Fruit fly (Drosophila melanogaster) whole organism, prepupa: ENCODE data around the gene Ccdc39.
A peak's percentile ranks its signal among the peaks of the same experiment; 100 is the strongest.

ENCODE experiments used
- Blimp-1 ChIP-seq: fragments of 200-800 bp; sonication (Bioruptor generic); optimal IDR thresholded peaks from 3 replicates; lab custom pipeline; 2017; ENCODE audit warnings: missing biosample characterization, missing genetic modification characterization, mild to moderate bottlenecking, moderate library complexity, missing genetic modification reagents
- CG10631 ChIP-seq: fragments of 200-800 bp; sonication (Bioruptor generic); optimal IDR thresholded peaks from 2 replicates; lab custom pipeline; 2016; ENCODE audit warnings: missing biosample characterization, missing genetic modification characterization
- CG10669 ChIP-seq: fragments of 200-800 bp; sonication (Bioruptor generic); optimal IDR thresholded peaks from 3 replicates; lab custom pipeline; 2018; ENCODE audit warnings: missing biosample characterization, mild to moderate bottlenecking, missing genetic modification characterization, moderate library complexity
- CG11762 ChIP-seq: fragments of 200-800 bp; sonication (Bioruptor generic); optimal IDR thresholded peaks from 3 replicates; lab custom pipeline; 2016; ENCODE audit warnings: missing biosample characterization, missing genetic modification characterization; ENCODE audit not compliant: insufficient read depth
- CG11902 ChIP-seq: fragments of 200-800 bp; sonication (Bioruptor generic); optimal IDR thresholded peaks from 3 replicates; lab custom pipeline; 2016; ENCODE audit warnings: missing biosample characterization, missing genetic modification characterization
- CG15336 ChIP-seq: fragments of 200-800 bp; sonication (Bioruptor generic); IDR thresholded peaks from 2 replicates; pipeline ENCODE4 v1.3.6; 2022; ENCODE audit warnings: missing biosample characterization, missing genetic modification characterization
- CG1621 ChIP-seq: fragments of 200-800 bp; sonication (Bioruptor generic); optimal IDR thresholded peaks from 3 replicates; lab custom pipeline; 2018; ENCODE audit warnings: missing biosample characterization, mild to moderate bottlenecking, missing genetic modification characterization
- CG3032 ChIP-seq: fragments of 200-800 bp; optimal IDR thresholded peaks from 2 replicates; lab custom pipeline; 2019; ENCODE audit warnings: missing biosample characterization, mild to moderate bottlenecking, missing genetic modification characterization, moderate library complexity
- CG31627 ChIP-seq: fragments of 200-800 bp; sonication (Bioruptor generic); optimal IDR thresholded peaks from 3 replicates; lab custom pipeline; 2016; ENCODE audit warnings: missing biosample characterization, missing genetic modification characterization
- CG6163 ChIP-seq: fragments of 200-800 bp; sonication (Bioruptor generic); IDR thresholded peaks from 3 replicates; pipeline ENCODE4 v1.3.6; 2022; ENCODE audit warnings: missing biosample characterization, missing genetic modification characterization
- CG6276 ChIP-seq: fragments of 200-800 bp; sonication (Bioruptor generic); optimal IDR thresholded peaks from 2 replicates; lab custom pipeline; 2017; ENCODE audit warnings: missing biosample characterization, mild to moderate bottlenecking, missing genetic modification characterization
- CG6808 ChIP-seq: fragments of 200-800 bp; sonication (Bioruptor generic); optimal IDR thresholded peaks from 3 replicates; lab custom pipeline; 2017; ENCODE audit warnings: missing biosample characterization, missing genetic modification characterization, mild to moderate bottlenecking, moderate library complexity, missing genetic modification reagents
- CG6854 ChIP-seq: fragments of 200-800 bp; sonication (Bioruptor generic); optimal IDR thresholded peaks from 2 replicates; lab custom pipeline; 2017; ENCODE audit warnings: missing biosample characterization, mild to moderate bottlenecking, missing genetic modification characterization
- CG8119 ChIP-seq: fragments of 200-800 bp; sonication (Bioruptor generic); IDR thresholded peaks from 3 replicates; pipeline ENCODE4 v1.3.6; 2022; ENCODE audit warnings: missing biosample characterization, missing genetic modification characterization
- CG8319 ChIP-seq: fragments of 200-800 bp; sonication (Bioruptor generic); optimal IDR thresholded peaks from 3 replicates; lab custom pipeline; 2016; ENCODE audit warnings: missing biosample characterization, missing genetic modification characterization
- CG8632 ChIP-seq: fragments of 200-800 bp; sonication (Bioruptor generic); optimal IDR thresholded peaks from 3 replicates; lab custom pipeline; 2016; ENCODE audit warnings: missing biosample characterization, missing genetic modification characterization
- CG9139 ChIP-seq: fragments of 200-800 bp; sonication (Bioruptor generic); optimal IDR thresholded peaks from 3 replicates; lab custom pipeline; 2017; ENCODE audit warnings: missing biosample characterization, mild to moderate bottlenecking, missing genetic modification characterization
- Eip78C ChIP-seq: fragments of 200-800 bp; sonication (Bioruptor generic); peaks from one replicate; lab custom pipeline; 2016; ENCODE audit warnings: missing biosample characterization, missing genetic modification characterization
- Eip93F ChIP-seq: fragments of 200-800 bp; sonication (Bioruptor generic); optimal IDR thresholded peaks from 2 replicates; lab custom pipeline; 2016; ENCODE audit warnings: missing biosample characterization, mild to moderate bottlenecking, missing genetic modification characterization
- Ets96B ChIP-seq: fragments of 200-800 bp; optimal IDR thresholded peaks from 2 replicates; lab custom pipeline; 2019; ENCODE audit warnings: missing biosample characterization, mild to moderate bottlenecking, missing genetic modification characterization, moderate library complexity
- Gug ChIP-seq: fragments of 200-800 bp; sonication (Bioruptor generic); IDR thresholded peaks from 2 replicates; pipeline ENCODE4 v1.3.6; 2022; ENCODE audit warnings: missing biosample characterization, missing genetic modification characterization
- Hr38 ChIP-seq: sonication (Bioruptor generic); optimal IDR thresholded peaks from 2 replicates; lab custom pipeline; 2016; ENCODE audit warnings: missing biosample characterization, missing genetic modification characterization
- Hr39 ChIP-seq: fragments of 200-800 bp; sonication (Bioruptor generic); optimal IDR thresholded peaks from 2 replicates; lab custom pipeline; 2016; ENCODE audit warnings: missing biosample characterization, missing genetic modification characterization
- Lpt ChIP-seq: fragments of 200-800 bp; sonication (Bioruptor generic); optimal IDR thresholded peaks from 3 replicates; lab custom pipeline; 2016; ENCODE audit warnings: missing biosample characterization, missing genetic modification characterization
- Smox ChIP-seq: fragments of 200-800 bp; sonication (Bioruptor generic); optimal IDR thresholded peaks from 3 replicates; lab custom pipeline; 2016; ENCODE audit warnings: missing biosample characterization, missing genetic modification characterization
- Sox102F ChIP-seq: fragments of 200-800 bp; sonication (Bioruptor generic); optimal IDR thresholded peaks from 2 replicates; lab custom pipeline; 2016; ENCODE audit warnings: missing biosample characterization, mild to moderate bottlenecking, missing genetic modification characterization
- Sox14 ChIP-seq: fragments of 200-800 bp; sonication (Bioruptor generic); optimal IDR thresholded peaks from 3 replicates; lab custom pipeline; 2016; ENCODE audit warnings: missing biosample characterization, missing genetic modification characterization
- Sox15 ChIP-seq: fragments of 200-800 bp; sonication (Bioruptor generic); optimal IDR thresholded peaks from 3 replicates; lab custom pipeline; 2016; ENCODE audit warnings: missing biosample characterization, missing genetic modification characterization
- achi ChIP-seq: fragments of 200-800 bp; sonication (Bioruptor generic); optimal IDR thresholded peaks from 3 replicates; lab custom pipeline; 2016; ENCODE audit warnings: missing biosample characterization, missing genetic modification characterization
- dac ChIP-seq: fragments of 200-800 bp; sonication (Bioruptor generic); optimal IDR thresholded peaks from 2 replicates; lab custom pipeline; 2017; ENCODE audit warnings: missing biosample characterization, mild to moderate bottlenecking, missing genetic modification characterization
- esn ChIP-seq: fragments of 200-800 bp; sonication (Bioruptor generic); optimal IDR thresholded peaks from 2 replicates; lab custom pipeline; 2016; ENCODE audit warnings: missing biosample characterization, mild to moderate bottlenecking, missing genetic modification characterization, moderate library complexity
- fd59A ChIP-seq: fragments of 200-800 bp; sonication (Bioruptor generic); optimal IDR thresholded peaks from 2 replicates; lab custom pipeline; 2017; ENCODE audit warnings: missing biosample characterization, mild to moderate bottlenecking, missing genetic modification characterization, missing genetic modification reagents
- fkh ChIP-seq: fragments of 200-800 bp; sonication (Bioruptor generic); optimal IDR thresholded peaks from 3 replicates; lab custom pipeline; 2017; ENCODE audit warnings: missing biosample characterization, mild to moderate bottlenecking, missing genetic modification characterization, moderate library complexity
- lz ChIP-seq: fragments of 200-800 bp; sonication (Bioruptor generic); optimal IDR thresholded peaks from 3 replicates; lab custom pipeline; 2016; ENCODE audit warnings: missing biosample characterization, missing genetic modification characterization
- net ChIP-seq: fragments of 200-800 bp; sonication (Bioruptor generic); optimal IDR thresholded peaks from 3 replicates; lab custom pipeline; 2016; ENCODE audit warnings: missing biosample characterization, missing genetic modification characterization
- pdm3 ChIP-seq: fragments of 200-800 bp; sonication (Bioruptor generic); optimal IDR thresholded peaks from 3 replicates; lab custom pipeline; 2016; ENCODE audit warnings: missing biosample characterization, missing genetic modification characterization
- salr ChIP-seq, 2 experiments: fragments of 200-800 bp; sonication (Bioruptor generic); optimal IDR thresholded peaks; 3 replicates each; lab custom pipeline; 2016 to 2018; ENCODE audit warnings: missing biosample characterization in 2 of 2, missing genetic modification characterization in 2 of 2, mild to moderate bottlenecking in 1 of 2
- spab ChIP-seq: fragments of 200-800 bp; sonication (Bioruptor generic); optimal IDR thresholded peaks from 2 replicates; lab custom pipeline; 2017; ENCODE audit warnings: missing biosample characterization, mild to moderate bottlenecking, missing genetic modification characterization, missing genetic modification reagents
- ss ChIP-seq, 2 experiments: fragments of 200-800 bp; sonication (Bioruptor generic); optimal IDR thresholded peaks; 2 replicates in 1 of 2; 3 replicates in 1 of 2; lab custom pipeline; 2017 to 2018; ENCODE audit warnings: mild to moderate bottlenecking in 2 of 2, missing biosample characterization in 2 of 2, missing genetic modification characterization in 2 of 2, moderate library complexity in 1 of 2
- svp ChIP-seq: fragments of 200-800 bp; sonication (Bioruptor generic); peaks from one replicate; lab custom pipeline; 2016; ENCODE audit warnings: missing biosample characterization, missing genetic modification characterization
- topi ChIP-seq: fragments of 200-800 bp; sonication (Bioruptor generic); optimal IDR thresholded peaks from 3 replicates; lab custom pipeline; 2016; ENCODE audit warnings: missing biosample characterization, missing genetic modification characterization
- vri ChIP-seq: fragments of 200-800 bp; sonication (Bioruptor generic); optimal IDR thresholded peaks from 3 replicates; lab custom pipeline; 2016; ENCODE audit warnings: missing biosample characterization, mild to moderate bottlenecking, missing genetic modification characterization

Gene Ccdc39

DNA sequence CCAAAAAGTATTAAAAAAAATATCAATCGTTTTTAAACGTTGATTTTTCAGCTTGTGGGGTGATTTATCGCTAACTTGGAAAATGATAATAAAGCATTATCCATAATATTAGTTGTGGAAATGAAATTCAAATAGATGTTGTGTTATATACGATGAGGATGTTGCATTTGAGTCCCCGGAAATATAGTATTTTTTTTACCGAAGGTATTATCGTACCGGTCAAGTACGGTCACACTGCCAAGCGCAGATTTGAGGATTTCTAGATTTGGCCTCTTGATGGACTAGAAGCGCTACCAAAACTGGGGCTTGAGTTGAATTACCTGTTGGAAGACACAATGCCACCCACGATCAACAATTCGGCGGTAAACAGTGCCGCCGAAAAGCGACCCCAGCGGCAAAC lies 9.2 kb downstream of the Ccdc39 start (continued):
- TF ChIP-seq Sox15 (GFP tag; lab: Kevin White, UChicago) = no peak
- TF ChIP-seq Sox102F (GFP tag; lab: Kevin White, UChicago) = no peak
- no peak for TF ChIP-seq CG9139 (GFP tag; lab: Kevin White, UChicago)
- no peak for TF ChIP-seq fd59A (GFP tag; lab: Kevin White, UChicago)
- TF ChIP-seq spab (GFP tag; lab: Kevin White, UChicago) = no peak
- no peak for TF ChIP-seq CG8632
- TF ChIP-seq CG10631 (GFP tag; lab: Kevin White, UChicago) = no peak
- no peak for TF ChIP-seq CG11902 (GFP tag; lab: Kevin White, UChicago)
- no peak for TF ChIP-seq CG10669 (GFP tag; lab: Kevin White, UChicago)
- no peak for TF ChIP-seq Ets96B (tag; lab: Kevin White, UChicago)
- TF ChIP-seq CG11762 (GFP tag; lab: Kevin White, UChicago) = no peak
- TF ChIP-seq CG3032 (tag; lab: Kevin White, UChicago) = peak; percentile 44
- TF ChIP-seq topi = no peak
- no peak for TF ChIP-seq achi (GFP tag; lab: Kevin White, UChicago)
- no peak for TF ChIP-seq Hr39 (GFP tag; lab: Kevin White, UChicago)
- peak; percentile 43; the same call in 2 of the 3 replicates for TF ChIP-seq CG6163
- TF ChIP-seq CG1621 = peak; percentile 37
- TF ChIP-seq Eip78C = no peak
- TF ChIP-seq Blimp-1 = no peak
- no peak for TF ChIP-seq Gug
- no peak for TF ChIP-seq CG6276
- TF ChIP-seq salr (GFP tag; optimal IDR thresholded peaks at IDR 0.05; lab: Kevin White, UChicago) = no peak
- no peak for TF ChIP-seq CG6854
- TF ChIP-seq lz (GFP tag; lab: Kevin White, UChicago) = peak; percentile 18
- TF ChIP-seq Eip93F (GFP tag; lab: Kevin White, UChicago) = no peak
- no peak for TF ChIP-seq dac (GFP tag; lab: Kevin White, UChicago)
- TF ChIP-seq net (GFP tag; lab: Kevin White, UChicago) = no peak
- no peak for TF ChIP-seq svp
- peak; percentile 47 for TF ChIP-seq CG31627 (GFP tag; lab: Kevin White, UChicago)
- no peak for TF ChIP-seq Smox
- TF ChIP-seq CG8319 (GFP tag; lab: Kevin White, UChicago) = no peak
- TF ChIP-seq Hr38 (GFP tag; lab: Kevin White, UChicago) = no peak
- TF ChIP-seq, all 60 proteins: peak for 10

DNA sequence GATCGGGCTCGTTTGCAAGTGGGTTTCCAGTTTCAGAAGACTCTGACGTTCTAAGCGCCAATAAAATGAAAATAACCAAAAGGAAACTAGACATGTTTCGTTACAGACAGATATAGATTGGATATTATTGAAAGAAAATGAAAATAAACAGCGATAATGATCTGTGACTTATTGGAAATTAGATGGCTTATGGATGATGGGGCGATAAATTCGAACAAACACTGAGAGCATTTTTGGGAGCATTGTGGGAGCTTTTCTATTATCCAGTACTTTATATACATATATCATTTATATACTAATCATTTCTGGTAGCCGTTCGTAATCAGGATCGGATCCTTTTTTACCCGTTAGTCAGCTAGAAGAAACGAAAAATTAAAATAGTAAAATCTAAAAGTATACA lies 9.6 kb downstream of the Ccdc39 start, which contains the start of gene CG44088:
CG44088 (minus strand) TSS at position 101 of the 400 bp plus-strand sequence.
- TF ChIP-seq pdm3 (GFP tag; lab: Kevin White, UChicago) (no peak), CG8632 (no peak), Blimp-1 (no peak), Sox15 (GFP tag; lab: Kevin White, UChicago) (no peak), CG15336 (GFP tag; lab: Robert Waterston, UW) (no peak), fkh (no peak), vri (GFP tag; lab: Kevin White, UChicago) (no peak), ss (GFP tag; optimal IDR thresholded peaks at IDR 0.05; lab: Kevin White, UChicago) (no peak), CG6808 (no peak), Lpt (no peak), CG8119 (no peak), esn (GFP tag; lab: Kevin White, UChicago) (no peak), Sox102F (GFP tag; lab: Kevin White, UChicago) (no peak), Sox14 (GFP tag; lab: Kevin White, UChicago) (no peak), Ets96B (tag; lab: Kevin White, UChicago) (no peak)
